Worm (Caenorhabditis elegans) whole organism, young adult: ENCODE results near the gene btb-14.

Source experiments
- B0336.3 ChIP-seq: fragments of 200-800 bp; sonication (Bioruptor generic); IDR thresholded peaks from 2 replicates; pipeline ENCODE4 v1.3.6; 2022; ENCODE audit warnings: missing genetic modification characterization, missing compliant biosample characterization
- C06A6.2 ChIP-seq: fragments of 200-800 bp; sonication (Bioruptor generic); conservative IDR thresholded peaks from 2 replicates; pipeline ENCODE4 v1.3.6; 2022; ENCODE audit warnings: missing genetic modification characterization, missing compliant biosample characterization
- F10E7.11 ChIP-seq: sonication (generic microtip); optimal IDR thresholded peaks from 2 replicates; lab custom pipeline; 2017; ENCODE audit warnings: mild to moderate bottlenecking, missing genetic modification characterization, moderate library complexity, missing compliant biosample characterization
- F22D6.2 ChIP-seq: sonication (generic microtip); optimal IDR thresholded peaks from 2 replicates; lab custom pipeline; 2016; ENCODE audit warnings: mild to moderate bottlenecking, missing genetic modification characterization, missing compliant biosample characterization
- F39B2.1 ChIP-seq: fragments of 200-800 bp; sonication (Bioruptor generic); IDR thresholded peaks from 2 replicates; pipeline ENCODE4 v1.3.6; 2022; ENCODE audit warnings: missing genetic modification reagents, missing genetic modification characterization, missing compliant biosample characterization
- K11D2.4 ChIP-seq: fragments of 200-800 bp; sonication (Bioruptor generic); IDR thresholded peaks from 2 replicates; pipeline ENCODE4 v1.3.6; 2022; ENCODE audit warnings: missing genetic modification reagents, missing genetic modification characterization, missing compliant biosample characterization
- T26A5.8 ChIP-seq: sonication (generic microtip); optimal IDR thresholded peaks from 2 replicates; lab custom pipeline; 2016; ENCODE audit warnings: missing genetic modification characterization, missing compliant biosample characterization
- Y53G8AR.9 ChIP-seq: fragments of 200-800 bp; sonication (Bioruptor generic); conservative IDR thresholded peaks from 2 replicates; pipeline ENCODE4 v1.3.6; 2022; ENCODE audit warnings: missing genetic modification reagents, missing genetic modification characterization, missing compliant biosample characterization
- Y56A3A.18 ChIP-seq: fragments of 200-800 bp; sonication (Bioruptor generic); IDR thresholded peaks from 2 replicates; pipeline ENCODE4 v1.3.6; 2022; ENCODE audit warnings: missing genetic modification reagents, missing genetic modification characterization, missing compliant biosample characterization
- akir-1 ChIP-seq: fragments of 200-800 bp; sonication (Bioruptor generic); optimal IDR thresholded peaks from 2 replicates; lab custom pipeline; 2018; ENCODE audit warnings: mild to moderate bottlenecking, missing genetic modification characterization, moderate library complexity, missing compliant biosample characterization
- ama-1 ChIP-seq, 3 experiments: fragments of 150-350 bp in 1 of 3; sonication (generic microtip) in 2 of 3; optimal IDR thresholded peaks; 2 replicates each; lab custom pipeline; 2014 to 2018; ENCODE audit warnings: missing biosample characterization in 2 of 3, missing genetic modification characterization in 2 of 3, missing genetic modification reagents in 2 of 3
- aptf-2 ChIP-seq: fragments of 200-800 bp; sonication (Bioruptor generic); conservative IDR thresholded peaks from 2 replicates; pipeline ENCODE4 v1.3.6; 2022; ENCODE audit warnings: missing genetic modification reagents, missing genetic modification characterization, missing compliant biosample characterization
- atf-7 ChIP-seq: sonication (generic microtip); optimal IDR thresholded peaks from 2 replicates; lab custom pipeline; 2017; ENCODE audit warnings: mild to moderate bottlenecking, missing genetic modification characterization, missing compliant biosample characterization
- athp-1 ChIP-seq: sonication (generic microtip); optimal IDR thresholded peaks from 2 replicates; lab custom pipeline; 2017; ENCODE audit warnings: mild to moderate bottlenecking, missing genetic modification characterization, missing compliant biosample characterization
- bed-1 ChIP-seq: fragments of 200-800 bp; sonication (Bioruptor generic); IDR thresholded peaks from 2 replicates; pipeline ENCODE4 v1.3.6; 2022; ENCODE audit warnings: missing genetic modification reagents, missing genetic modification characterization, missing compliant biosample characterization
- ccch-3 ChIP-seq: fragments of 200-800 bp; sonication (Bioruptor generic); optimal IDR thresholded peaks from 2 replicates; lab custom pipeline; 2018; ENCODE audit warnings: mild to moderate bottlenecking, missing genetic modification characterization, missing compliant biosample characterization
- cebp-2 ChIP-seq: fragments of 200-800 bp; sonication (Bioruptor generic); IDR thresholded peaks from 2 replicates; pipeline ENCODE4 v1.3.6; 2022; ENCODE audit warnings: missing genetic modification characterization, missing compliant biosample characterization
- ceh-58 ChIP-seq: fragments of 200-800 bp; sonication (Bioruptor generic); IDR thresholded peaks from 2 replicates; pipeline ENCODE4 v1.3.6; 2022; ENCODE audit warnings: missing genetic modification characterization, missing compliant biosample characterization
- ceh-79 ChIP-seq: sonication (generic microtip); optimal IDR thresholded peaks from 2 replicates; lab custom pipeline; 2017; ENCODE audit warnings: mild to moderate bottlenecking, missing genetic modification characterization, missing compliant biosample characterization
- dox-1 ChIP-seq: fragments of 200-800 bp; sonication (Bioruptor generic); IDR thresholded peaks from 2 replicates; pipeline ENCODE4 v1.3.6; 2022; ENCODE audit warnings: missing genetic modification reagents, missing genetic modification characterization, missing compliant biosample characterization
- dpl-1 ChIP-seq: fragments of 150-350 bp; optimal IDR thresholded peaks from 2 replicates; lab custom pipeline; 2014; ENCODE audit warnings: missing biosample characterization, missing genetic modification reagents, missing genetic modification characterization
- egl-18 ChIP-seq: fragments of 200-800 bp; sonication (Bioruptor generic); IDR thresholded peaks from 2 replicates; pipeline ENCODE4 v1.3.6; 2022; ENCODE audit warnings: missing genetic modification reagents, missing genetic modification characterization, missing compliant biosample characterization
- egrh-3 ChIP-seq: fragments of 200-800 bp; sonication (Bioruptor generic); IDR thresholded peaks from 2 replicates; pipeline ENCODE4 v1.3.6; 2022; ENCODE audit warnings: missing genetic modification reagents, missing genetic modification characterization, missing compliant biosample characterization
- ets-4 ChIP-seq: fragments of 200-800 bp; sonication (Bioruptor generic); optimal IDR thresholded peaks from 2 replicates; lab custom pipeline; 2018; ENCODE audit warnings: mild to moderate bottlenecking, missing genetic modification characterization, missing compliant biosample characterization
- fkh-3 ChIP-seq: sonication (generic microtip); optimal IDR thresholded peaks from 2 replicates; lab custom pipeline; 2016; ENCODE audit warnings: mild to moderate bottlenecking, missing genetic modification characterization, missing compliant biosample characterization
- gei-17 ChIP-seq: fragments of 200-800 bp; sonication (Bioruptor generic); optimal IDR thresholded peaks from 2 replicates; lab custom pipeline; 2018; ENCODE audit warnings: mild to moderate bottlenecking, missing genetic modification characterization, missing compliant biosample characterization
- hmg-1.2 ChIP-seq: fragments of 200-800 bp; sonication (Bioruptor generic); IDR thresholded peaks from 2 replicates; pipeline ENCODE4 v1.3.6; 2022; ENCODE audit warnings: missing genetic modification reagents, missing genetic modification characterization, missing compliant biosample characterization
- lin-26 ChIP-seq: fragments of 200-800 bp; sonication (Bioruptor generic); IDR thresholded peaks from 2 replicates; pipeline ENCODE4 v1.3.6; 2022; ENCODE audit warnings: missing genetic modification reagents, missing genetic modification characterization, missing compliant biosample characterization
- lin-54 ChIP-seq: fragments of 200-800 bp; sonication (Bioruptor generic); optimal IDR thresholded peaks from 2 replicates; lab custom pipeline; 2018; ENCODE audit warnings: mild to moderate bottlenecking, missing genetic modification characterization, missing compliant biosample characterization
- lsy-27 ChIP-seq: sonication (generic microtip); optimal IDR thresholded peaks from 2 replicates; lab custom pipeline; 2017; ENCODE audit warnings: missing genetic modification characterization, mild to moderate bottlenecking, missing compliant biosample characterization, antibody characterized with exemption, missing genotype, borderline replicate concordance; ENCODE audit not compliant: insufficient read depth
- madf-6 ChIP-seq: fragments of 200-800 bp; sonication (Bioruptor generic); IDR thresholded peaks from 2 replicates; pipeline ENCODE4 v1.3.6; 2022; ENCODE audit warnings: missing genetic modification reagents, missing genetic modification characterization, missing compliant biosample characterization
- mcd-1 ChIP-seq: fragments of 200-800 bp; sonication (Bioruptor generic); IDR thresholded peaks from 2 replicates; pipeline ENCODE4 v1.3.6; 2022; ENCODE audit warnings: missing genetic modification reagents, missing genetic modification characterization, missing compliant biosample characterization
- mel-28 ChIP-seq: sonication (generic microtip); optimal IDR thresholded peaks from 2 replicates; lab custom pipeline; 2016; ENCODE audit warnings: borderline replicate concordance, mild to moderate bottlenecking, missing genetic modification characterization, missing compliant biosample characterization
- nfya-2 ChIP-seq: fragments of 200-800 bp; sonication (Bioruptor generic); IDR thresholded peaks from 2 replicates; pipeline ENCODE4 v1.3.6; 2022; ENCODE audit warnings: missing genetic modification reagents, missing genetic modification characterization, missing compliant biosample characterization
- nhr-120 ChIP-seq: fragments of 200-800 bp; sonication (Bioruptor generic); IDR thresholded peaks from 2 replicates; pipeline ENCODE4 v1.3.6; 2022; ENCODE audit warnings: missing genetic modification characterization, missing compliant biosample characterization
- nhr-27 ChIP-seq: fragments of 200-800 bp; sonication (Bioruptor generic); optimal IDR thresholded peaks from 2 replicates; lab custom pipeline; 2018; ENCODE audit warnings: mild to moderate bottlenecking, missing genetic modification characterization, moderate library complexity, missing compliant biosample characterization
- pbrm-1 ChIP-seq: fragments of 200-800 bp; sonication (Bioruptor generic); IDR thresholded peaks from 2 replicates; pipeline ENCODE4 v1.3.6; 2022; ENCODE audit warnings: missing genetic modification reagents, missing genetic modification characterization, missing compliant biosample characterization
- rcor-1 ChIP-seq: fragments of 200-800 bp; sonication (Bioruptor generic); IDR thresholded peaks from 2 replicates; pipeline ENCODE4 v1.3.6; 2022; ENCODE audit warnings: missing genetic modification reagents, missing genetic modification characterization, missing compliant biosample characterization
- rec-8 ChIP-seq, 2 experiments: sonication (generic microtip); optimal IDR thresholded peaks; 2 replicates each; lab custom pipeline; 2016; ENCODE audit warnings: mild to moderate bottlenecking in 2 of 2, missing genetic modification characterization in 2 of 2, missing genetic modification reagents in 2 of 2, missing genotype in 2 of 2, missing biosample characterization in 1 of 2, missing compliant biosample characterization in 1 of 2, moderate library complexity in 1 of 2
- sea-2 ChIP-seq: fragments of 200-800 bp; sonication (Bioruptor generic); IDR thresholded peaks from 2 replicates; pipeline ENCODE4 v1.3.6; 2022; ENCODE audit warnings: missing genetic modification characterization, missing compliant biosample characterization
- tbp1 ChIP-seq: fragments of 200-800 bp; sonication (Bioruptor generic); optimal IDR thresholded peaks from 2 replicates; lab custom pipeline; 2018; ENCODE audit warnings: mild to moderate bottlenecking, missing genetic modification characterization, missing compliant biosample characterization
- tbx-9 ChIP-seq: sonication (generic microtip); optimal IDR thresholded peaks from 2 replicates; lab custom pipeline; 2016; ENCODE audit warnings: borderline replicate concordance, missing genetic modification characterization, inconsistent platforms, missing compliant biosample characterization
- tlf-1 ChIP-seq: fragments of 200-800 bp; sonication (Bioruptor generic); optimal IDR thresholded peaks from 2 replicates; lab custom pipeline; 2018; ENCODE audit warnings: mild to moderate bottlenecking, missing genetic modification characterization, missing compliant biosample characterization
- unc-130 ChIP-seq: sonication (generic microtip); optimal IDR thresholded peaks from 2 replicates; lab custom pipeline; 2016; ENCODE audit warnings: missing genetic modification reagents, missing genetic modification characterization, missing compliant biosample characterization
- xnd-1 ChIP-seq: sonication (generic microtip); optimal IDR thresholded peaks from 2 replicates; lab custom pipeline; 2016; ENCODE audit warnings: missing genotype, missing genetic modification reagents, missing genetic modification characterization, missing compliant biosample characterization
- zfh-2 ChIP-seq: fragments of 200-800 bp; sonication (Bioruptor generic); conservative IDR thresholded peaks from 2 replicates; pipeline ENCODE4 v1.3.6; 2022; ENCODE audit warnings: missing genetic modification reagents, missing genetic modification characterization, missing compliant biosample characterization
- ztf-18 ChIP-seq: sonication (generic microtip); optimal IDR thresholded peaks from 2 replicates; lab custom pipeline; 2016; ENCODE audit warnings: missing genotype, mild to moderate bottlenecking, missing genetic modification characterization, missing compliant biosample characterization
- ztf-28 ChIP-seq: fragments of 200-800 bp; sonication (Bioruptor generic); IDR thresholded peaks from 2 replicates; pipeline ENCODE4 v1.3.6; 2022; ENCODE audit warnings: missing genetic modification reagents, missing genetic modification characterization, missing compliant biosample characterization
- ztf-3 ChIP-seq: fragments of 200-800 bp; sonication (Bioruptor generic); optimal IDR thresholded peaks from 2 replicates; lab custom pipeline; 2018; ENCODE audit warnings: mild to moderate bottlenecking, missing genetic modification characterization, missing compliant biosample characterization

Gene btb-14

ce11 chrII:12410107-12410506 is 26.8 kb downstream of the btb-14 start, which contains the start of gene F57G9.3:
F57G9.3 (minus strand) TSS chrII:12410207.
- no peak for TF ChIP-seq rcor-1 (GFP tag; lab: Robert Waterston, UW)
- TF ChIP-seq nfya-2 (GFP tag; lab: Robert Waterston, UW) = no peak
- no peak for TF ChIP-seq ama-1 (optimal IDR thresholded peaks at IDR 0.05; lab: Kevin White, UChicago)
- TF ChIP-seq ama-1 (GFP tag; optimal IDR thresholded peaks at IDR 0.05; lab: Kevin White, UChicago) = no peak
- no peak for TF ChIP-seq madf-6 (GFP tag; lab: Robert Waterston, UW)
- TF ChIP-seq Y56A3A.18 (GFP tag; lab: Robert Waterston, UW) = no peak
- TF ChIP-seq gei-17 = no peak
- no peak for TF ChIP-seq F10E7.11
- no peak for TF ChIP-seq aptf-2 (GFP tag; lab: Robert Waterston, UW)
- no peak for TF ChIP-seq lsy-27 (tag; lab: Kevin White, UChicago)
- no peak for TF ChIP-seq Y53G8AR.9 (GFP tag; lab: Robert Waterston, UW)
- no peak for TF ChIP-seq egrh-3 (GFP tag; lab: Robert Waterston, UW)
- TF ChIP-seq ccch-3 (GFP tag; lab: Kevin White, UChicago) = no peak
- TF ChIP-seq fkh-3 (tag; lab: Kevin White, UChicago) = no peak
- no peak for TF ChIP-seq dox-1 (GFP tag; lab: Robert Waterston, UW)
- no peak for TF ChIP-seq lin-26
- no peak for TF ChIP-seq ztf-18 (tag; lab: Kevin White, UChicago)
- TF ChIP-seq F39B2.1 (GFP tag; lab: Robert Waterston, UW) = no peak
- no peak for TF ChIP-seq dpl-1
- TF ChIP-seq tlf-1 (GFP tag; lab: Kevin White, UChicago) = no peak

ce11 chrII:12412417-12412816 is 29.2 kb downstream of the btb-14 start, which contains the start of gene Y57A10C.1:
Y57A10C.1 (minus strand) TSS chrII:12412517.
- no peak for TF ChIP-seq hmg-1.2 (GFP tag; lab: Robert Waterston, UW)
- no peak for TF ChIP-seq K11D2.4 (GFP tag; lab: Robert Waterston, UW)
- TF ChIP-seq bed-1 (GFP tag; lab: Robert Waterston, UW) = no peak
- TF ChIP-seq mcd-1 = no peak
- no peak for TF ChIP-seq cebp-2
- TF ChIP-seq B0336.3 (GFP tag; lab: Robert Waterston, UW) = no peak
- no peak for TF ChIP-seq nhr-120 (GFP tag; lab: Robert Waterston, UW)
- TF ChIP-seq nhr-27 = no peak
- no peak for TF ChIP-seq ztf-28 (GFP tag; lab: Robert Waterston, UW)
- no peak for TF ChIP-seq unc-130
- no peak for TF ChIP-seq ceh-79 (tag; lab: Kevin White, UChicago)
- TF ChIP-seq C06A6.2 (GFP tag; lab: Robert Waterston, UW) = no peak
- TF ChIP-seq xnd-1 (tag; lab: Kevin White, UChicago) = no peak
- TF ChIP-seq zfh-2 = no peak
- TF ChIP-seq ama-1 (optimal IDR thresholded peaks at IDR 0.05; lab: Kevin White, UChicago) = no peak
- no peak for TF ChIP-seq ama-1 (GFP tag; optimal IDR thresholded peaks at IDR 0.05; lab: Kevin White, UChicago)
- no peak for TF ChIP-seq tbx-9

ce11 chrII:12414805-12415204 is 31.5 kb downstream of the btb-14 start, which contains the start of gene Y57A10C.11:
Y57A10C.11 (minus strand) TSS chrII:12414905.
- no peak for TF ChIP-seq ceh-58
- no peak for TF ChIP-seq sea-2 (GFP tag; lab: Robert Waterston, UW)
- TF ChIP-seq atf-7 (tag; lab: Kevin White, UChicago) = no peak
- no peak for TF ChIP-seq athp-1 (tag; lab: Kevin White, UChicago)
- no peak for TF ChIP-seq tlf-1 (GFP tag; lab: Kevin White, UChicago)
- no peak for TF ChIP-seq egl-18 (GFP tag; lab: Robert Waterston, UW)
- no peak for TF ChIP-seq ets-4 (GFP tag; lab: Kevin White, UChicago)
- TF ChIP-seq akir-1 = no peak
- no peak for TF ChIP-seq F39B2.1 (GFP tag; lab: Robert Waterston, UW)
- TF ChIP-seq tbp1 = no peak
- no peak for TF ChIP-seq T26A5.8 (tag; lab: Kevin White, UChicago)
- no peak for TF ChIP-seq mel-28 (tag; lab: Kevin White, UChicago)
- no peak for TF ChIP-seq ztf-3 (GFP tag; lab: Kevin White, UChicago)
- no peak for TF ChIP-seq rec-8 (tag; optimal IDR thresholded peaks at IDR 0.05; lab: Kevin White, UChicago)
- no peak for TF ChIP-seq pbrm-1
- TF ChIP-seq lin-54 (GFP tag; lab: Kevin White, UChicago) = no peak
- no peak for TF ChIP-seq F22D6.2
